Fruit fly (Drosophila melanogaster): ENCODE data around the gene CG6244.
A peak's percentile ranks its signal among the peaks of the same experiment; 100 is the strongest.

Gene CG6244

dm6 chr3L:15787406-15787805 is 20.7 kb upstream of the CG6244 start (continued):
- TF ChIP-seq CG8924 (tag; optimal IDR thresholded peaks at IDR 0.05) (peak; percentile 83), TFAM (GFP tag; optimal IDR thresholded peaks at IDR 0.05) (no peak), CG7271 (tag; optimal IDR thresholded peaks at IDR 0.05) (peak; percentile 61), lbe (GFP tag; optimal IDR thresholded peaks at IDR 0.05) (no peak), Max (GFP tag; optimal IDR thresholded peaks at IDR 0.05) (peak; percentile 14), insv (GFP tag; optimal IDR thresholded peaks at IDR 0.05) (no peak), CG2712 (tag; optimal IDR thresholded peaks at IDR 0.05) (peak; percentile 88), nom (GFP tag; optimal IDR thresholded peaks at IDR 0.05) (no peak), CG8765 (GFP tag; IDR thresholded peaks at IDR 0.05) (peak; percentile 48; the same call in 1 of the 2 replicates), CG14965 (GFP tag; optimal IDR thresholded peaks at IDR 0.05; ENCODE audit: borderline replicate concordance) (no peak), CG8359 (GFP tag; optimal IDR thresholded peaks at IDR 0.05; ENCODE audit: borderline replicate concordance) (no peak), ro (GFP tag; IDR thresholded peaks at IDR 0.05) (no peak), CG9437 (GFP tag; optimal IDR thresholded peaks at IDR 0.05) (peak; percentile 44), CG1647 (GFP tag; optimal IDR thresholded peaks at IDR 0.05) (no peak), scrt (GFP tag; optimal IDR thresholded peaks at IDR 0.05) (peak; percentile 27), fd3F (GFP tag; optimal IDR thresholded peaks at IDR 0.05) (no peak), p53 (GFP tag; optimal IDR thresholded peaks at IDR 0.05) (no peak), dysf (GFP tag; IDR thresholded peaks at IDR 0.05) (no peak), CG3407 (GFP tag; optimal IDR thresholded peaks at IDR 0.05) (peak; percentile 39), Fer1 (GFP tag; optimal IDR thresholded peaks at IDR 0.05) (peak; percentile 46), CG17385 (GFP tag; optimal IDR thresholded peaks at IDR 0.05) (peak; percentile 33), Deaf1 (tag; optimal IDR thresholded peaks at IDR 0.05) (peak; percentile 33), CG33557 (GFP tag; optimal IDR thresholded peaks at IDR 0.05) (peak; percentile 52), CG14710 (tag; optimal IDR thresholded peaks at IDR 0.05) (peak; percentile 79), CG4360 (GFP tag; IDR thresholded peaks at IDR 0.05) (0 out of 2 replicates have a peak, but pooled peaks have one; percentile 3), CG9797 (GFP tag; optimal IDR thresholded peaks at IDR 0.05) (no peak), sisA (GFP tag; IDR thresholded peaks at IDR 0.05) (peak; percentile 21; the same call in 1 of the 2 replicates), CG2202 (tag; optimal IDR thresholded peaks at IDR 0.05) (peak; percentile 43), CG15269 (tag; optimal IDR thresholded peaks at IDR 0.05) (peak; percentile 42), Xrp1 (GFP tag; IDR thresholded peaks at IDR 0.05) (peak; percentile 87), sc (optimal IDR thresholded peaks at IDR 0.05) (no peak), sc (GFP tag; optimal IDR thresholded peaks at IDR 0.05) (peak; percentile 26), CG13775 (GFP tag; optimal IDR thresholded peaks at IDR 0.05) (peak; percentile 68), CG7987 (GFP tag; optimal IDR thresholded peaks at IDR 0.05) (no peak), CG7839 (tag; optimal IDR thresholded peaks at IDR 0.05) (peak; percentile 72), ind (GFP tag; optimal IDR thresholded peaks at IDR 0.05) (peak; percentile 21), CG9727 (GFP tag; optimal IDR thresholded peaks at IDR 0.05) (peak; percentile 79), CG1233 (GFP tag; optimal IDR thresholded peaks at IDR 0.05) (peak; percentile 48), PHDP (tag; optimal IDR thresholded peaks at IDR 0.05) (peak; percentile 53), her (GFP tag; optimal IDR thresholded peaks at IDR 0.05) (no peak), CG14014 (GFP tag; IDR thresholded peaks at IDR 0.05) (0 out of 2 replicates have a peak, but pooled peaks have one; percentile 20), pum (GFP tag; optimal IDR thresholded peaks at IDR 0.05) (no peak), CG10274 (GFP tag; optimal IDR thresholded peaks at IDR 0.05) (no peak), CG4424 (GFP tag; optimal IDR thresholded peaks at IDR 0.05) (peak; percentile 60), Hr3 (GFP tag; optimal IDR thresholded peaks at IDR 0.05) (peak; percentile 46), CG30020 (tag; optimal IDR thresholded peaks at IDR 0.05) (peak; percentile 29), Ssrp (tag; optimal IDR thresholded peaks at IDR 0.05) (peak; percentile 52), HHEX (GFP tag; optimal IDR thresholded peaks at IDR 0.05) (no peak), CG18599 (GFP tag; optimal IDR thresholded peaks at IDR 0.05) (peak; percentile 74), az2 (GFP tag; optimal IDR thresholded peaks at IDR 0.05) (peak; percentile 51)

Data from whole organism, embryonic.